Fruit fly (Drosophila melanogaster) whole organism, embryonic: Measurements from ENCODE around the gene CG10132.
A peak's percentile ranks its signal among the peaks of the same experiment; 100 is the strongest.

ENCODE experiments used
- Abd-B ChIP-seq: fragments of 200-800 bp; sonication (Bioruptor generic); optimal IDR thresholded peaks from 2 replicates; lab custom pipeline; 2018; ENCODE audit warnings: missing biosample characterization, mild to moderate bottlenecking, missing genetic modification characterization, moderate library complexity
- Aef1 ChIP-seq: fragments of 200-800 bp; sonication (Bioruptor generic); IDR thresholded peaks from 3 replicates; pipeline ENCODE4 v1.3.6; 2022; ENCODE audit warnings: missing biosample characterization, missing genetic modification characterization
- Bdp1 ChIP-seq: fragments of 200-800 bp; sonication (Bioruptor generic); optimal IDR thresholded peaks from 3 replicates; lab custom pipeline; 2016; ENCODE audit warnings: missing biosample characterization, missing genetic modification characterization
- Bgb ChIP-seq: fragments of 200-800 bp; sonication (Bioruptor generic); IDR thresholded peaks from 2 replicates; pipeline ENCODE4 v1.3.6; 2022; ENCODE audit warnings: missing biosample characterization, missing genetic modification characterization; ENCODE audit not compliant: partially characterized antibody
- Bteb2 ChIP-seq: fragments of 200-800 bp; sonication (Bioruptor generic); optimal IDR thresholded peaks from 2 replicates; lab custom pipeline; 2016; ENCODE audit warnings: missing biosample characterization, missing genetic modification characterization
- CG11085 ChIP-seq: fragments of 200-800 bp; sonication (Bioruptor generic); IDR thresholded peaks from 2 replicates; pipeline ENCODE4 v1.3.6; 2022; ENCODE audit warnings: missing biosample characterization, missing genetic modification characterization
- CG11093 ChIP-seq: fragments of 200-800 bp; sonication (Bioruptor generic); IDR thresholded peaks from 3 replicates; pipeline ENCODE4 v1.3.6; 2022; ENCODE audit warnings: missing biosample characterization, missing genetic modification characterization
- CG13296 ChIP-seq: fragments of 200-800 bp; sonication (Bioruptor generic); optimal IDR thresholded peaks from 3 replicates; lab custom pipeline; 2018; ENCODE audit warnings: missing biosample characterization, mild to moderate bottlenecking, missing genetic modification characterization
- CG15479 ChIP-seq: fragments of 200-800 bp; sonication (Bioruptor generic); optimal IDR thresholded peaks from 3 replicates; lab custom pipeline; 2019; ENCODE audit warnings: missing biosample characterization, mild to moderate bottlenecking, missing genetic modification characterization, moderate library complexity
- CG15514 ChIP-seq: fragments of 200-800 bp; sonication (Bioruptor generic); optimal IDR thresholded peaks from 3 replicates; lab custom pipeline; 2017; ENCODE audit warnings: missing biosample characterization, missing genetic modification characterization, mild to moderate bottlenecking, moderate library complexity, missing genetic modification reagents
- CG16863 ChIP-seq: fragments of 200-800 bp; sonication (Bioruptor generic); optimal IDR thresholded peaks from 3 replicates; lab custom pipeline; 2016; ENCODE audit warnings: missing biosample characterization, missing genetic modification characterization
- CG17359 ChIP-seq: fragments of 200-800 bp; sonication (Bioruptor generic); optimal IDR thresholded peaks from 3 replicates; lab custom pipeline; 2018; ENCODE audit warnings: missing biosample characterization, mild to moderate bottlenecking, missing genetic modification characterization, moderate library complexity
- CG30403 ChIP-seq: fragments of 200-800 bp; sonication (Bioruptor generic); optimal IDR thresholded peaks from 3 replicates; lab custom pipeline; 2016; ENCODE audit warnings: missing biosample characterization, missing genetic modification characterization
- CG6689 ChIP-seq: fragments of 200-800 bp; sonication (Bioruptor generic); IDR thresholded peaks from 2 replicates; pipeline ENCODE4 v1.3.6; 2022; ENCODE audit warnings: missing biosample characterization, missing genetic modification characterization
- CG7357 ChIP-seq: fragments of 200-800 bp; sonication (Bioruptor generic); IDR thresholded peaks from 3 replicates; pipeline ENCODE4 v1.3.6; 2022; ENCODE audit warnings: missing biosample characterization, missing genetic modification characterization
- CG7786 ChIP-seq: fragments of 200-800 bp; sonication (Bioruptor generic); optimal IDR thresholded peaks from 2 replicates; lab custom pipeline; 2016; ENCODE audit warnings: missing biosample characterization, missing genetic modification characterization
- CG7839 ChIP-seq: fragments of 200-800 bp; sonication (Bioruptor generic); optimal IDR thresholded peaks from 3 replicates; lab custom pipeline; 2018; ENCODE audit warnings: missing biosample characterization, mild to moderate bottlenecking, missing genetic modification characterization, moderate library complexity
- CG7987 ChIP-seq: fragments of 200-800 bp; sonication (Bioruptor generic); optimal IDR thresholded peaks from 2 replicates; lab custom pipeline; 2018; ENCODE audit warnings: missing biosample characterization, mild to moderate bottlenecking, missing genetic modification characterization, moderate library complexity
- CG8281 ChIP-seq: fragments of 200-800 bp; sonication (Bioruptor generic); optimal IDR thresholded peaks from 2 replicates; lab custom pipeline; 2018; ENCODE audit warnings: missing biosample characterization, mild to moderate bottlenecking, missing genetic modification characterization, moderate library complexity
- CG9609 ChIP-seq: fragments of 200-800 bp; sonication (Bioruptor generic); optimal IDR thresholded peaks from 3 replicates; lab custom pipeline; 2016; ENCODE audit warnings: missing biosample characterization, missing genetic modification characterization
- CG9876 ChIP-seq: fragments of 200-800 bp; sonication (Bioruptor generic); optimal IDR thresholded peaks from 2 replicates; lab custom pipeline; 2016; ENCODE audit warnings: missing biosample characterization, missing genetic modification characterization
- D ChIP-seq, 2 experiments: fragments of 200-800 bp in 1 of 2; fragments of >200 bp in 1 of 2; sonication (Bioruptor generic) in 1 of 2; optimal IDR thresholded peaks; 2 replicates in 1 of 2; 3 replicates in 1 of 2; lab custom pipeline; 2017; ENCODE audit warnings: mild to moderate bottlenecking in 1 of 2, missing biosample characterization in 1 of 2, missing genetic modification characterization in 1 of 2, missing genetic modification reagents in 1 of 2
- Eip74EF ChIP-seq, 2 experiments: fragments of 200-800 bp in 1 of 2; fragments of >200 bp in 1 of 2; sonication (Bioruptor generic) in 1 of 2; optimal IDR thresholded peaks; 2 replicates each; lab custom pipeline; 2017 to 2019; ENCODE audit warnings: missing biosample characterization in 2 of 2, missing genetic modification characterization in 2 of 2, mild to moderate bottlenecking in 1 of 2, moderate library complexity in 1 of 2
- Gug ChIP-seq: fragments of 200-800 bp; sonication (Bioruptor generic); IDR thresholded peaks from 4 replicates; pipeline ENCODE4 v1.3.6; 2022; ENCODE audit warnings: missing biosample characterization, missing genetic modification characterization
- H2.0 ChIP-seq: fragments of 200-800 bp; sonication (Bioruptor generic); IDR thresholded peaks from 2 replicates; pipeline ENCODE4 v1.3.6; 2022; ENCODE audit warnings: missing biosample characterization, missing genetic modification characterization
- HLH54F ChIP-seq: fragments of 200-800 bp; sonication (Bioruptor generic); optimal IDR thresholded peaks from 3 replicates; lab custom pipeline; 2016; ENCODE audit warnings: missing biosample characterization, missing genetic modification characterization
- Hmr ChIP-seq: fragments of 200-800 bp; sonication (Bioruptor generic); optimal IDR thresholded peaks from 3 replicates; lab custom pipeline; 2017; ENCODE audit warnings: mild to moderate bottlenecking, missing biosample characterization, missing genetic modification reagents, missing genetic modification characterization
- Hsf ChIP-seq: fragments of 200-800 bp; sonication (Bioruptor generic); optimal IDR thresholded peaks from 3 replicates; lab custom pipeline; 2016; ENCODE audit warnings: missing biosample characterization, missing genetic modification characterization
- Ravus ChIP-seq: fragments of 200-800 bp; sonication (Bioruptor generic); IDR thresholded peaks from 2 replicates; pipeline ENCODE4 v1.3.6; 2022; ENCODE audit warnings: missing biosample characterization, missing genetic modification characterization
- Sin3A ChIP-seq: fragments of >200 bp; optimal IDR thresholded peaks from 2 replicates; lab custom pipeline; 2018
- TFAM ChIP-seq: fragments of 200-800 bp; sonication (Bioruptor generic); optimal IDR thresholded peaks from 2 replicates; lab custom pipeline; 2017; ENCODE audit warnings: missing biosample characterization, missing genetic modification characterization, inconsistent platforms
- ap ChIP-seq: fragments of 200-800 bp; sonication (Bioruptor generic); IDR thresholded peaks from 2 replicates; pipeline ENCODE4 v1.3.6; 2022; ENCODE audit warnings: missing biosample characterization, missing genetic modification characterization
- bab2 ChIP-seq: fragments of 200-800 bp; sonication (Bioruptor generic); optimal IDR thresholded peaks from 2 replicates; lab custom pipeline; 2016; ENCODE audit warnings: missing biosample characterization, missing genetic modification characterization
- bbx ChIP-seq: fragments of 200-800 bp; sonication (Bioruptor generic); IDR thresholded peaks from 2 replicates; pipeline ENCODE4 v1.3.6; 2022; ENCODE audit warnings: missing biosample characterization, missing genetic modification characterization; ENCODE audit not compliant: partially characterized antibody
- bcd ChIP-seq: fragments of 200-800 bp; sonication (Bioruptor generic); optimal IDR thresholded peaks from 2 replicates; lab custom pipeline; 2017; ENCODE audit warnings: missing biosample characterization, mild to moderate bottlenecking, missing genetic modification characterization
- chm ChIP-seq: fragments of 200-800 bp; sonication (Bioruptor generic); IDR thresholded peaks from 2 replicates; pipeline ENCODE4 v1.3.6; 2022; ENCODE audit warnings: missing biosample characterization, missing genetic modification characterization
- crol ChIP-seq: fragments of 200-800 bp; sonication (Bioruptor generic); IDR thresholded peaks from 2 replicates; pipeline ENCODE4 v1.3.6; 2022; ENCODE audit warnings: missing biosample characterization, missing genetic modification characterization
- danr ChIP-seq: fragments of 200-800 bp; sonication (Bioruptor generic); IDR thresholded peaks from 2 replicates; pipeline ENCODE4 v1.3.6; 2022; ENCODE audit warnings: missing biosample characterization, missing genetic modification characterization
- disco-r ChIP-seq: fragments of 200-800 bp; sonication (Bioruptor generic); optimal IDR thresholded peaks from 2 replicates; lab custom pipeline; 2016; ENCODE audit warnings: missing biosample characterization, missing genetic modification characterization
- dmrt99B ChIP-seq: fragments of 200-800 bp; sonication (Bioruptor generic); optimal IDR thresholded peaks from 2 replicates; lab custom pipeline; 2018; ENCODE audit warnings: missing biosample characterization, mild to moderate bottlenecking, missing genetic modification characterization, moderate library complexity
- emc ChIP-seq: fragments of 200-800 bp; sonication (Bioruptor generic); optimal IDR thresholded peaks from 2 replicates; lab custom pipeline; 2016; ENCODE audit warnings: missing biosample characterization, missing genetic modification characterization
- fru ChIP-seq: fragments of >200 bp; optimal IDR thresholded peaks from 2 replicates; lab custom pipeline; 2017
- gsb-n ChIP-seq: fragments of 200-800 bp; sonication (Bioruptor generic); optimal IDR thresholded peaks from 3 replicates; lab custom pipeline; 2018; ENCODE audit warnings: missing biosample characterization, mild to moderate bottlenecking, missing genetic modification characterization
- gt ChIP-seq: fragments of 200-800 bp; sonication (Bioruptor generic); IDR thresholded peaks from 2 replicates; pipeline ENCODE4 v1.3.6; 2022; ENCODE audit warnings: missing biosample characterization, missing genetic modification characterization
- nmo ChIP-seq: fragments of 200-800 bp; sonication (Bioruptor generic); optimal IDR thresholded peaks from 2 replicates; lab custom pipeline; 2018; ENCODE audit warnings: missing biosample characterization, mild to moderate bottlenecking, missing genetic modification characterization, moderate library complexity
- pnt ChIP-seq: fragments of 200-800 bp; sonication (Bioruptor generic); optimal IDR thresholded peaks from 3 replicates; lab custom pipeline; 2016; ENCODE audit warnings: missing biosample characterization, missing genetic modification characterization
- ranshi ChIP-seq: fragments of 200-800 bp; sonication (Bioruptor generic); IDR thresholded peaks from 2 replicates; pipeline ENCODE4 v1.3.6; 2022; ENCODE audit warnings: missing biosample characterization, missing genetic modification characterization
- ro ChIP-seq: fragments of 200-800 bp; sonication (Bioruptor generic); IDR thresholded peaks from 2 replicates; pipeline ENCODE4 v1.3.6; 2022; ENCODE audit warnings: missing biosample characterization, missing genetic modification characterization
- scrt ChIP-seq: fragments of 200-800 bp; sonication (Bioruptor generic); optimal IDR thresholded peaks from 2 replicates; lab custom pipeline; 2018; ENCODE audit warnings: missing biosample characterization, mild to moderate bottlenecking, missing genetic modification characterization, moderate library complexity
- ttk ChIP-seq: fragments of 200-800 bp; sonication (Bioruptor generic); IDR thresholded peaks from 2 replicates; pipeline ENCODE4 v2.1.2; 2022; ENCODE audit warnings: missing biosample characterization, missing genetic modification characterization
- wor ChIP-seq: fragments of 200-800 bp; sonication (Bioruptor generic); IDR thresholded peaks from 2 replicates; pipeline ENCODE4 v1.3.6; 2022; ENCODE audit warnings: missing biosample characterization, missing genetic modification characterization
- zf30C ChIP-seq: fragments of 200-800 bp; sonication (Bioruptor generic); optimal IDR thresholded peaks from 3 replicates; lab custom pipeline; 2018; ENCODE audit warnings: missing biosample characterization, mild to moderate bottlenecking, missing genetic modification characterization

Gene CG10132

DNA sequence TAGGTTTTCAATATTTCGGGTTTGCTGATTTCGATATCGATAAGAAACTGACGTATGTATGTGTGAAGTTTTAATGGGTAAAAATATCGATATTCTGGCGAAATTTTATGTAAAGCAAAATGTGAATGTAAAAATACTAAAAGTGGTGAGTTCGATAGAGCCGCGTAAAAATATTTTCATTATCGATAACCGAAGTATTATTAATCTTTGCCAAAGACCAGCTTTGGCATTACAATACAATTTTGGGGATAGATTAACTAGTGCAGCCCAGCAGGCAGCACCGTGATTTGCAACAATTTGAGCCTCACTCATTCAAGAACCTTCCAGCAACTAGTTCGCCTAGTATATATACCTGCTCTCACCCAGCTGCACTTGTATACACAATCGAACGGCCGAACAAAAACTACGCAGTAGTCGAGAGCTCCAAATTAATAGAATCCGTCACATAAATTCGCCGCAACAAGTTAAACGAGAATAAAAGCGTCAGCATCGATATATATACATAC lies 23.7 kb downstream of the CG10132 start (continued):
- TF ChIP-seq TFAM = no peak
- no peak for TF ChIP-seq dmrt99B
- no peak for TF ChIP-seq Sin3A (lab: Kevin White, UChicago)
- peak; percentile 1 for TF ChIP-seq Hsf
- TF ChIP-seq Bgb (GFP tag; lab: Robert Waterston, UW) = peak; percentile 93
- TF ChIP-seq ttk (GFP tag; lab: Robert Waterston, UW) = no peak
- no peak for TF ChIP-seq Aef1 (GFP tag; lab: Robert Waterston, UW)
- peak; percentile 28 for TF ChIP-seq Hmr (GFP tag; lab: Kevin White, UChicago)
- peak; percentile 59 for TF ChIP-seq CG15514 (GFP tag; lab: Kevin White, UChicago)
- TF ChIP-seq CG16863 (GFP tag; lab: Kevin White, UChicago) = no peak
- no peak for TF ChIP-seq zf30C (GFP tag; lab: Kevin White, UChicago)
- no peak for TF ChIP-seq danr (GFP tag; lab: Robert Waterston, UW)
- TF ChIP-seq scrt (GFP tag; lab: Kevin White, UChicago) = peak; percentile 37
- TF ChIP-seq CG9609 (GFP tag; lab: Kevin White, UChicago) = no peak
- TF ChIP-seq CG15479 (GFP tag; lab: Kevin White, UChicago) = no peak
- TF ChIP-seq bbx (GFP tag; lab: Robert Waterston, UW) = peak; percentile 88
- TF ChIP-seq Bteb2 (GFP tag; lab: Kevin White, UChicago) = no peak
- 0 out of 2 replicates have a peak, but pooled peaks have one; percentile 11 for TF ChIP-seq chm (GFP tag; lab: Robert Waterston, UW)
- TF ChIP-seq fru = no peak
- no peak for TF ChIP-seq CG7786 (GFP tag; lab: Kevin White, UChicago)
- no peak for TF ChIP-seq Eip74EF (GFP tag; optimal IDR thresholded peaks at IDR 0.05; lab: Kevin White, UChicago)
- TF ChIP-seq CG17359 (tag; lab: Kevin White, UChicago) = no peak
- no peak for TF ChIP-seq bcd (GFP tag; lab: Kevin White, UChicago)
- peak; percentile 46 for TF ChIP-seq Abd-B (GFP tag; lab: Kevin White, UChicago)
- no peak for TF ChIP-seq CG11093 (GFP tag; lab: Robert Waterston, UW)
- TF ChIP-seq Gug (GFP tag; lab: Robert Waterston, UW) = no peak
- no peak for TF ChIP-seq HLH54F (GFP tag; lab: Kevin White, UChicago)
- TF ChIP-seq CG7839 (tag; lab: Kevin White, UChicago) = no peak
- no peak for TF ChIP-seq CG11085 (GFP tag; lab: Robert Waterston, UW)
- TF ChIP-seq crol (GFP tag; lab: Robert Waterston, UW) = no peak
- no peak for TF ChIP-seq D (optimal IDR thresholded peaks at IDR 0.05; lab: Kevin White, UChicago)
- no peak for TF ChIP-seq D (GFP tag; optimal IDR thresholded peaks at IDR 0.05; lab: Kevin White, UChicago)
- TF ChIP-seq CG8281 (tag; lab: Kevin White, UChicago) = no peak
- no peak for TF ChIP-seq emc (GFP tag; lab: Kevin White, UChicago)
- TF ChIP-seq ro (GFP tag; lab: Robert Waterston, UW) = no peak
- no peak for TF ChIP-seq H2.0
- TF ChIP-seq wor (GFP tag; lab: Robert Waterston, UW) = no peak
- no peak for TF ChIP-seq disco-r (GFP tag; lab: Kevin White, UChicago)
- no peak for TF ChIP-seq ap (GFP tag; lab: Robert Waterston, UW)
- TF ChIP-seq gt (GFP tag; lab: Robert Waterston, UW) = no peak
- no peak for TF ChIP-seq Bdp1
- no peak for TF ChIP-seq bab2 (GFP tag; lab: Kevin White, UChicago)
- no peak for TF ChIP-seq CG30403 (GFP tag; lab: Kevin White, UChicago)
- no peak for TF ChIP-seq Ravus (GFP tag; lab: Robert Waterston, UW)
- no peak for TF ChIP-seq CG9876
- no peak for TF ChIP-seq ranshi (GFP tag; lab: Robert Waterston, UW)
- TF ChIP-seq CG6689 (GFP tag; lab: Robert Waterston, UW) = no peak
- no peak for TF ChIP-seq pnt
- TF ChIP-seq gsb-n (tag; lab: Kevin White, UChicago) = no peak
- no peak for TF ChIP-seq CG7357 (GFP tag; lab: Robert Waterston, UW)
- TF ChIP-seq CG7987 = no peak
- TF ChIP-seq CG13296 (GFP tag; lab: Kevin White, UChicago) = no peak
- peak; percentile 19 for TF ChIP-seq nmo (GFP tag; lab: Kevin White, UChicago)
